Fruit fly (Drosophila melanogaster): ENCODE data around the gene CG15579.

The CG15579 gene

DNA sequence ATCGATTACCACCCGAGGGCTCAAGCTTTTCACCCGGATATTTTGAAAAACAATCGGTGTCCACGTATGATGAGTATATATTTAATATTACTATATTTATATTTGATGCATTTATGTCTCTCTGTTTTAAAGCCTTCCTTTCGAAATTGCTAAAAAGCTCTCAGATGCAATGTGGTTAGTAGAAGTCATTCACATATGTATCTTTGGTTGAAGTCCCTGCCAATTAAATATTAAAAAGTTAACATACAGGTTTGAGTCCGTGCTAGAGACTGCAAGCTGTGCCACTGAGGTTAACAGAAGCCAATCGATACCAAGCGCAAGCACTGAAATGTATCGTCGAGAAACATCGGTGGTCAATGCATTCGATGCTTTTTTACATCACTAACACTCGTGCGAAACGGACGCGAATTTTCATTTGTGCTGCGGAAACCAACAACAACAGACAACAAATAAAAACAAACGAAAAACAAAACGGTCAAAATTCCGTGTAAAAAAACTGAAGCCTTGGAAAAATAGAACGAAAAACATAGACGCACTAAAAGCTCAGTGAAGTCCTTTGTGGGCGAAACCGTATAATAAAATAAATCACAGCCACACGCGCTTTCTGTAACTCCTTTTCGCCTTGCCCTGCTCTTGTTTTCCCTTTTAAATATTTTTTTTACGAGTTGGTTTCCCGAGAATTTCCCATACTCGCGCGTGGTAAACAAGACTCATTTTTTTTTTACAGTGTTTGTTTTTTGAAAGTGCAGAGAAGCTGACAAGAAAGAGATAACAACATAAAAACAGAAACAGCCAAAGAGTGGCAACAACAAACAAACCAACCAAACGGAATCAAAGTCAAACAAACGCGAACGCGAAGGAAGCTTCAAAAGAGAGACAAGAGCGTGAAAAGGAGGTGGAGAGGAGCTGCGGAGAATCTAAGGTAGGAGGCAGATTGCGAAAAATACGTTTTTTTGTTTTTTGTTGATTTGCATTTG lies 10.9 kb upstream of the CG15579 start, which contains the start of gene norpA (continued):
- TF ChIP-seq sc (optimal IDR thresholded peaks at IDR 0.05) (no peak), sc (GFP tag; optimal IDR thresholded peaks at IDR 0.05) (no peak), hth (optimal IDR thresholded peaks at IDR 0.05) (no peak), CG9437 (GFP tag; optimal IDR thresholded peaks at IDR 0.05) (no peak), crc (GFP tag; optimal IDR thresholded peaks at IDR 0.05) (peak; percentile 5), CG1603 (tag; optimal IDR thresholded peaks at IDR 0.05) (peak; percentile 46), prd (optimal IDR thresholded peaks at IDR 0.05) (no peak), prd (GFP tag; IDR thresholded peaks at IDR 0.05) (peak; percentile 22; the same call in 1 of the 3 replicates), Elba2 (GFP tag; optimal IDR thresholded peaks at IDR 0.05) (no peak), phol (tag; optimal IDR thresholded peaks at IDR 0.05) (no peak), ERR (GFP tag; optimal IDR thresholded peaks at IDR 0.05) (peak; percentile 19), inv (GFP tag; IDR thresholded peaks at IDR 0.05; ENCODE audit: partially characterized antibody) (peak; percentile 91), ftz-f1 (GFP tag; optimal IDR thresholded peaks at IDR 0.05) (no peak), CG6175 (GFP tag; IDR thresholded peaks at IDR 0.05) (no peak), Xbp1 (GFP tag; optimal IDR thresholded peaks at IDR 0.05) (peak; percentile 15), CG11560 (tag; IDR thresholded peaks at IDR 0.05) (peak; percentile 47; the same call in 1 of the 3 replicates), otp (GFP tag; IDR thresholded peaks at IDR 0.05) (no peak), cad (GFP tag; optimal IDR thresholded peaks at IDR 0.05) (no peak), TFAM (GFP tag; optimal IDR thresholded peaks at IDR 0.05) (no peak), Ada2b (GFP tag; IDR thresholded peaks at IDR 0.05) (no peak), CG33213 (GFP tag; optimal IDR thresholded peaks at IDR 0.05) (peak; percentile 2), CG1832 (GFP tag; optimal IDR thresholded peaks at IDR 0.05) (no peak), odd (GFP tag; optimal IDR thresholded peaks at IDR 0.05) (no peak), caup (GFP tag; optimal IDR thresholded peaks at IDR 0.05; ENCODE audit: severe bottlenecking) (no peak), CG17568 (GFP tag; optimal IDR thresholded peaks at IDR 0.05) (no peak), CG7372 (GFP tag; IDR thresholded peaks at IDR 0.05) (no peak), vfl (GFP tag; optimal IDR thresholded peaks at IDR 0.05) (no peak), mirr (GFP tag; optimal IDR thresholded peaks at IDR 0.05) (no peak), CG4328 (GFP tag; optimal IDR thresholded peaks at IDR 0.05) (no peak), ems (GFP tag; optimal IDR thresholded peaks at IDR 0.05) (peak; percentile 0), Sry-β (GFP tag; optimal IDR thresholded peaks at IDR 0.05) (no peak), CG8290 (GFP tag; optimal IDR thresholded peaks at IDR 0.05) (peak; percentile 98), CG8290 (tag; optimal IDR thresholded peaks at IDR 0.05) (peak; percentile 95 to 96), Bdp1 (GFP tag; optimal IDR thresholded peaks at IDR 0.05) (no peak), sens-2 (GFP tag; IDR thresholded peaks at IDR 0.05) (no peak), chinmo (GFP tag; IDR thresholded peaks at IDR 0.05; ENCODE audit: partially characterized antibody) (peak; percentile 98), CG11093 (GFP tag; IDR thresholded peaks at IDR 0.05) (no peak), CG18262 (tag; optimal IDR thresholded peaks at IDR 0.05) (peak; percentile 5), ase (GFP tag; IDR thresholded peaks at IDR 0.05) (no peak), Vsx1 (GFP tag; optimal IDR thresholded peaks at IDR 0.05) (no peak), Dad (GFP tag; optimal IDR thresholded peaks at IDR 0.05) (no peak), sima (GFP tag; optimal IDR thresholded peaks at IDR 0.05) (no peak), bbx (GFP tag; IDR thresholded peaks at IDR 0.05; ENCODE audit: partially characterized antibody) (peak; percentile 98), CG7928 (GFP tag; optimal IDR thresholded peaks at IDR 0.05) (no peak), ssp (GFP tag; IDR thresholded peaks at IDR 0.05) (no peak), CG17385 (GFP tag; optimal IDR thresholded peaks at IDR 0.05) (peak; percentile 6), lab (GFP tag; optimal IDR thresholded peaks at IDR 0.05) (peak; percentile 44), yki (optimal IDR thresholded peaks at IDR 0.05) (no peak), trem (tag; optimal IDR thresholded peaks at IDR 0.05) (peak; percentile 50), sna (GFP tag; IDR thresholded peaks at IDR 0.05; ENCODE audit: partially characterized antibody) (peak; percentile 72)

Data from whole organism, embryonic.